Worm (Caenorhabditis elegans) whole organism, L3 larva: ENCODE results near the gene col-68.

ENCODE experiments used
- ZK546.5 ChIP-seq: sonication (generic microtip); optimal IDR thresholded peaks from 2 replicates; lab custom pipeline; 2017; ENCODE audit warnings: missing biosample characterization, missing genetic modification characterization
- ama-1 ChIP-seq: fragments of 150-350 bp; optimal IDR thresholded peaks from 2 replicates; lab custom pipeline; 2018
- ceh-16 ChIP-seq: sonication (generic microtip); optimal IDR thresholded peaks from 2 replicates; lab custom pipeline; 2017; ENCODE audit warnings: missing biosample characterization, missing genetic modification characterization
- ceh-28 ChIP-seq: fragments of 150-350 bp; optimal IDR thresholded peaks from 2 replicates; lab custom pipeline; 2014; ENCODE audit warnings: missing biosample characterization, missing genetic modification reagents, missing genetic modification characterization
- ceh-82 ChIP-seq: fragments of 150-350 bp; optimal IDR thresholded peaks from 2 replicates; lab custom pipeline; 2014; ENCODE audit warnings: missing biosample characterization, missing genetic modification characterization
- daf-12 ChIP-seq: fragments of 150-350 bp; optimal IDR thresholded peaks from 2 replicates; lab custom pipeline; 2014; ENCODE audit warnings: missing biosample characterization, missing genetic modification reagents, missing genetic modification characterization
- egl-27 ChIP-seq: sonication (generic microtip); optimal IDR thresholded peaks from 4 replicates; lab custom pipeline; 2017; ENCODE audit warnings: missing biosample characterization, missing genetic modification reagents, missing genetic modification characterization
- egl-5 ChIP-seq: fragments of 150-350 bp; optimal IDR thresholded peaks from 2 replicates; lab custom pipeline; 2017; ENCODE audit warnings: missing biosample characterization, missing genetic modification reagents, missing genetic modification characterization, inconsistent platforms
- elt-1 ChIP-seq: fragments of 150-350 bp; optimal IDR thresholded peaks from 2 replicates; lab custom pipeline; 2014; ENCODE audit warnings: missing biosample characterization, missing genetic modification characterization
- elt-2 ChIP-seq: sonication (generic microtip); optimal IDR thresholded peaks from 2 replicates; lab custom pipeline; 2016; ENCODE audit warnings: missing genetic modification reagents, mild to moderate bottlenecking, missing genetic modification characterization, missing compliant biosample characterization
- elt-3 ChIP-seq, 3 experiments: fragments of 150-350 bp in 1 of 3; sonication (generic microtip) in 2 of 3; optimal IDR thresholded peaks; 2 replicates in 2 of 3; 4 replicates in 1 of 3; lab custom pipeline; 2014 to 2017; ENCODE audit warnings: missing biosample characterization in 3 of 3, missing genetic modification characterization in 3 of 3
- eor-1 ChIP-seq, 2 experiments: fragments of 150-350 bp; optimal IDR thresholded peaks; 2 replicates each; lab custom pipeline; 2014 to 2018; ENCODE audit warnings: missing biosample characterization in 2 of 2, missing genetic modification characterization in 2 of 2
- fkh-10 ChIP-seq: sonication (generic microtip); optimal IDR thresholded peaks from 2 replicates; lab custom pipeline; 2017; ENCODE audit warnings: missing biosample characterization, missing genetic modification reagents, missing genetic modification characterization
- fkh-2 ChIP-seq: fragments of 150-350 bp; optimal IDR thresholded peaks from 2 replicates; lab custom pipeline; 2014; ENCODE audit warnings: missing biosample characterization, missing genetic modification reagents, missing genetic modification characterization
- hmg-11 ChIP-seq: sonication (generic microtip); optimal IDR thresholded peaks from 2 replicates; lab custom pipeline; 2016; ENCODE audit warnings: missing genetic modification characterization, missing compliant biosample characterization
- jun-1 ChIP-seq: fragments of 150-350 bp; optimal IDR thresholded peaks from 2 replicates; lab custom pipeline; 2014; ENCODE audit warnings: missing biosample characterization, missing genetic modification reagents, missing genetic modification characterization
- lin-15B ChIP-seq: fragments of 150-350 bp; optimal IDR thresholded peaks from 2 replicates; lab custom pipeline; 2014; ENCODE audit warnings: missing biosample characterization, missing genetic modification characterization
- lin-39 ChIP-seq: fragments of 150-350 bp; optimal IDR thresholded peaks from 2 replicates; lab custom pipeline; 2018; ENCODE audit warnings: missing biosample characterization, missing genetic modification reagents, missing genetic modification characterization
- lsy-12 ChIP-seq: sonication (generic microtip); optimal IDR thresholded peaks from 2 replicates; lab custom pipeline; 2016; ENCODE audit warnings: mild to moderate bottlenecking, missing genetic modification characterization, missing compliant biosample characterization
- mdl-1 ChIP-seq: fragments of 150-350 bp; optimal IDR thresholded peaks from 2 replicates; lab custom pipeline; 2014; ENCODE audit warnings: missing biosample characterization, missing genetic modification characterization
- mml-1 ChIP-seq: fragments of 150-350 bp; sonication (generic microtip); optimal IDR thresholded peaks from 3 replicates; lab custom pipeline; 2014; ENCODE audit warnings: missing biosample characterization, missing genetic modification characterization
- nfya-1 ChIP-seq: sonication (generic microtip); optimal IDR thresholded peaks from 2 replicates; lab custom pipeline; 2017; ENCODE audit warnings: missing genetic modification characterization, mild to moderate bottlenecking, missing compliant biosample characterization, antibody characterized with exemption, moderate library complexity; ENCODE audit not compliant: insufficient read depth
- nhr-11 ChIP-seq: fragments of 150-350 bp; optimal IDR thresholded peaks from 2 replicates; lab custom pipeline; 2014; ENCODE audit warnings: missing biosample characterization, missing genetic modification characterization
- nhr-12 ChIP-seq: fragments of 150-350 bp; optimal IDR thresholded peaks from 2 replicates; lab custom pipeline; 2014; ENCODE audit warnings: missing biosample characterization, missing genetic modification characterization
- nhr-237 ChIP-seq: fragments of 150-350 bp; optimal IDR thresholded peaks from 2 replicates; lab custom pipeline; 2014; ENCODE audit warnings: missing biosample characterization, missing genetic modification characterization
- nhr-25 ChIP-seq: sonication (generic microtip); optimal IDR thresholded peaks from 2 replicates; lab custom pipeline; 2017; ENCODE audit warnings: missing biosample characterization, missing genetic modification characterization
- nhr-28 ChIP-seq: fragments of 150-350 bp; optimal IDR thresholded peaks from 2 replicates; lab custom pipeline; 2014; ENCODE audit warnings: missing biosample characterization, missing genetic modification characterization
- nhr-76 ChIP-seq: fragments of 150-350 bp; sonication (generic microtip); optimal IDR thresholded peaks from 5 replicates; lab custom pipeline; 2014; ENCODE audit warnings: missing biosample characterization, missing genetic modification characterization
- nhr-77 ChIP-seq: fragments of 150-350 bp; optimal IDR thresholded peaks from 2 replicates; lab custom pipeline; 2014; ENCODE audit warnings: missing biosample characterization, missing genetic modification characterization
- pha-4 ChIP-seq: fragments of 150-350 bp; optimal IDR thresholded peaks from 2 replicates; lab custom pipeline; 2014; ENCODE audit warnings: missing biosample characterization, missing genetic modification reagents, missing genetic modification characterization
- sea-2 ChIP-seq: fragments of 150-350 bp; sonication (generic microtip); optimal IDR thresholded peaks from 4 replicates; lab custom pipeline; 2014; ENCODE audit warnings: missing biosample characterization, missing genetic modification reagents, missing genetic modification characterization
- skn-1 ChIP-seq: fragments of 150-350 bp; optimal IDR thresholded peaks from 2 replicates; lab custom pipeline; 2014; ENCODE audit warnings: missing biosample characterization, missing genetic modification characterization
- snpc-4 ChIP-seq: fragments of 150-350 bp; optimal IDR thresholded peaks from 2 replicates; lab custom pipeline; 2014; ENCODE audit warnings: missing biosample characterization, missing genetic modification characterization
- tbx-2 ChIP-seq: sonication (generic microtip); optimal IDR thresholded peaks from 2 replicates; lab custom pipeline; 2016; ENCODE audit warnings: mild to moderate bottlenecking, missing genetic modification characterization, missing compliant biosample characterization
- unc-39 ChIP-seq: sonication (generic microtip); optimal IDR thresholded peaks from 4 replicates; lab custom pipeline; 2017; ENCODE audit warnings: missing biosample characterization, missing genetic modification characterization
- unc-62 ChIP-seq: fragments of 150-350 bp; sonication (generic microtip); optimal IDR thresholded peaks from 4 replicates; lab custom pipeline; 2014; ENCODE audit warnings: missing biosample characterization, missing genetic modification reagents, missing genetic modification characterization
- zag-1 ChIP-seq: fragments of 150-350 bp; optimal IDR thresholded peaks from 2 replicates; lab custom pipeline; 2014; ENCODE audit warnings: missing biosample characterization, missing genetic modification characterization
- ztf-11 ChIP-seq: fragments of 150-350 bp; optimal IDR thresholded peaks from 2 replicates; lab custom pipeline; 2014; ENCODE audit warnings: missing biosample characterization, missing genetic modification characterization
- ztf-4 ChIP-seq: fragments of 150-350 bp; optimal IDR thresholded peaks from 2 replicates; lab custom pipeline; 2014; ENCODE audit warnings: missing biosample characterization, missing genetic modification characterization

The col-68 gene

ce11 chrII:107703-108102 is 3.4 kb downstream of the col-68 start:
- TF ChIP-seq elt-3 (tag; optimal IDR thresholded peaks at IDR 0.05; lab: Kevin White, UChicago), result no peak
- TF ChIP-seq egl-5 (tag; lab: Kevin White, UChicago), result no peak
- no peak for TF ChIP-seq snpc-4 (tag; lab: Kevin White, UChicago)
- no peak for TF ChIP-seq unc-62 (GFP tag; lab: Kevin White, UChicago)
- no peak for TF ChIP-seq ceh-82 (tag; lab: Kevin White, UChicago)
- no peak for TF ChIP-seq zag-1 (tag; lab: Kevin White, UChicago)
- no peak for TF ChIP-seq nhr-76 (tag; lab: Kevin White, UChicago)
- TF ChIP-seq ceh-28 (tag; lab: Kevin White, UChicago), result no peak

- no peak for TF ChIP-seq elt-2 (tag; lab: Kevin White, UChicago)
- no peak for TF ChIP-seq nhr-25 (tag; lab: Kevin White, UChicago)
- no peak for TF ChIP-seq unc-39 (tag; lab: Kevin White, UChicago)
- no peak for TF ChIP-seq ztf-11 (tag; lab: Kevin White, UChicago)
- no peak for TF ChIP-seq tbx-2 (tag; lab: Kevin White, UChicago)
- no peak for TF ChIP-seq ztf-4 (tag; lab: Kevin White, UChicago)
- no peak for TF ChIP-seq ceh-16
- no peak for TF ChIP-seq nhr-77 (tag; lab: Kevin White, UChicago)
- TF ChIP-seq nhr-76 (tag; lab: Kevin White, UChicago), result no peak
- TF ChIP-seq egl-27 (tag; lab: Kevin White, UChicago), result no peak
- no peak for TF ChIP-seq snpc-4 (tag; lab: Kevin White, UChicago)
- no peak for TF ChIP-seq pha-4 (tag; lab: Kevin White, UChicago)
- no peak for TF ChIP-seq lin-39
- no peak for TF ChIP-seq zag-1 (tag; lab: Kevin White, UChicago)
These were observed 4.5 kb downstream of the col-68 start, which contains the start of gene C50D2.2 for ce11 chrII:108865-109264. Gene C50D2.2 (plus strand): TSS chrII:109165.

ce11 chrII:111267-111666 is 6.9 kb downstream of the col-68 start, which contains the start of gene C50D2.1:
Gene C50D2.1 (plus strand): TSS chrII:111567.
- no peak for TF ChIP-seq eor-1 (tag; optimal IDR thresholded peaks at IDR 0.05; lab: Kevin White, UChicago)
- no peak for TF ChIP-seq ZK546.5 (tag; lab: Kevin White, UChicago)
- no peak for TF ChIP-seq mdl-1
- TF ChIP-seq nhr-237 (tag; lab: Kevin White, UChicago), result no peak
- TF ChIP-seq nhr-77 (tag; lab: Kevin White, UChicago), result no peak
- TF ChIP-seq nhr-12 (tag; lab: Kevin White, UChicago), result no peak
- TF ChIP-seq jun-1 (tag; lab: Kevin White, UChicago), result no peak
- TF ChIP-seq fkh-2, result no peak
- no peak for TF ChIP-seq ama-1 (lab: Kevin White, UChicago)
- no peak for TF ChIP-seq skn-1
- TF ChIP-seq snpc-4 (tag; lab: Kevin White, UChicago), result no peak
- TF ChIP-seq elt-3 (tag; optimal IDR thresholded peaks at IDR 0.05; lab: Kevin White, UChicago), result no peak
- TF ChIP-seq lin-39, result no peak
- no peak for TF ChIP-seq sea-2 (GFP tag; lab: Kevin White, UChicago)
- no peak for TF ChIP-seq pha-4 (tag; lab: Kevin White, UChicago)
- no peak for TF ChIP-seq ztf-4 (tag; lab: Kevin White, UChicago)
- TF ChIP-seq nhr-76 (tag; lab: Kevin White, UChicago), result no peak
- no peak for TF ChIP-seq lsy-12
- no peak for TF ChIP-seq elt-2 (tag; lab: Kevin White, UChicago)
- TF ChIP-seq nhr-11 (tag; lab: Kevin White, UChicago), result no peak
- TF ChIP-seq, all 47 proteins: peak for 0

ce11 chrII:112231-112630 is 7.9 kb downstream of the col-68 start:
- TF ChIP-seq fkh-10 (no peak), elt-2 (tag; lab: Kevin White, UChicago) (peak; percentile 15), eor-1 (tag; optimal IDR thresholded peaks at IDR 0.05; lab: Kevin White, UChicago) (no peak), nhr-25 (tag; lab: Kevin White, UChicago) (peak; percentile 22)

- TF ChIP-seq ceh-82 (tag; lab: Kevin White, UChicago) (no peak), lin-15B (no peak), elt-1 (tag; lab: Kevin White, UChicago) (no peak), daf-12 (tag; lab: Kevin White, UChicago) (no peak), nfya-1 (no peak), mml-1 (no peak), ceh-28 (tag; lab: Kevin White, UChicago) (no peak), elt-3 (tag; optimal IDR thresholded peaks at IDR 0.05; lab: Kevin White, UChicago) (no peak), elt-2 (tag; lab: Kevin White, UChicago) (no peak), nhr-237 (tag; lab: Kevin White, UChicago) (no peak), lin-39 (no peak), nhr-76 (tag; lab: Kevin White, UChicago) (no peak), nhr-25 (tag; lab: Kevin White, UChicago) (no peak), tbx-2 (tag; lab: Kevin White, UChicago) (no peak), hmg-11 (tag; lab: Kevin White, UChicago) (no peak), eor-1 (tag; optimal IDR thresholded peaks at IDR 0.05; lab: Kevin White, UChicago) (no peak), fkh-2 (no peak), nhr-28 (tag; lab: Kevin White, UChicago) (no peak)
These were observed 12.6 kb downstream of the col-68 start, which contains the start of gene srt-54 for ce11 chrII:116916-117315. Gene srt-54 (plus strand): TSS chrII:117216.
